Worm (Caenorhabditis elegans): ENCODE results near the gene snt-3.

Gene snt-3

DNA sequence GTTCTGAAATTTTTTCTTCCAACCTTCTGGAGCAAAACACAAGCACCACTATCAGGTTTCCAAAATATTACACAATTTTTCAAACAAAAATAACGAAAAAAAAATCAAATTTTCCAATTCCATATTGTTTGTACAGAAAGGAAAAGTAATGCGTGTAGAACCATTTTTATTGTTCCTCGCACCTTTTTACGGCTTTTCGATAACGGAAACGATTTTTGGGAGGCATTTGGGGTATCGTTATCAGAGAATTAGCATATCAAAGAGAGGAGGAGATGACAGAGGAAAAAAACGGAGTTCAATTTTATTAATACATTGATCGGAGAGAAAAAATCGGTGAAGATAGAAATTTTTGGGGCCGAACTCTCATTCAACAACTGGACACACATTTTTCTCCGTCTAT, 19.0 kb upstream of the snt-3 start:
- TF ChIP-seq php-3 (GFP tag; IDR thresholded peaks at IDR 0.05), result peak; percentile 82
- no peak for TF ChIP-seq F26F4.8 (GFP tag; conservative IDR thresholded peaks at IDR 0.05)
- no peak for TF ChIP-seq daf-16 (GFP tag; optimal IDR thresholded peaks at IDR 0.05)
- TF ChIP-seq daf-16 (tag; optimal IDR thresholded peaks at IDR 0.05), result peak; percentile 54
- no peak for TF ChIP-seq saeg-2 (GFP tag; IDR thresholded peaks at IDR 0.05)
- no peak for TF ChIP-seq mep-1 (tag; optimal IDR thresholded peaks at IDR 0.05)
- TF ChIP-seq dmd-8 (GFP tag; IDR thresholded peaks at IDR 0.05), result no peak
- TF ChIP-seq ztf-7 (tag; optimal IDR thresholded peaks at IDR 0.05), result no peak
- peak; percentile 6 for TF ChIP-seq hlh-11 (tag; optimal IDR thresholded peaks at IDR 0.05)
- no peak for TF ChIP-seq unc-62 (GFP tag; optimal IDR thresholded peaks at IDR 0.05 in 1 of 2)
- no peak for TF ChIP-seq unc-62 (tag; optimal IDR thresholded peaks at IDR 0.05)
- TF ChIP-seq spr-1 (tag; optimal IDR thresholded peaks at IDR 0.05), result no peak
- 0 out of 2 replicates have a peak, but pooled peaks have one; percentile 36 for TF ChIP-seq dmd-6 (GFP tag; IDR thresholded peaks at IDR 0.05)
- no peak for TF ChIP-seq nhr-42 (GFP tag; IDR thresholded peaks at IDR 0.05)
- TF ChIP-seq arid-1 (GFP tag; conservative IDR thresholded peaks at IDR 0.05), result no peak
- TF ChIP-seq T26A8.4 (GFP tag; IDR thresholded peaks at IDR 0.05), result no peak
- no peak for TF ChIP-seq egl-43 (GFP tag; IDR thresholded peaks at IDR 0.05)
- TF ChIP-seq lin-39 (tag; optimal IDR thresholded peaks at IDR 0.05), result no peak
- no peak for TF ChIP-seq lin-1 (GFP tag; IDR thresholded peaks at IDR 0.05)
- no peak for TF ChIP-seq nhr-77 (tag; optimal IDR thresholded peaks at IDR 0.05)
- TF ChIP-seq zip-11 (GFP tag; IDR thresholded peaks at IDR 0.05), result no peak
- TF ChIP-seq madf-9 (GFP tag; conservative IDR thresholded peaks at IDR 0.05), result no peak
- TF ChIP-seq gei-8 (GFP tag; optimal IDR thresholded peaks at IDR 0.05), result no peak
- no peak for TF ChIP-seq fkh-10 (GFP tag; optimal IDR thresholded peaks at IDR 0.05)
- no peak for TF ChIP-seq madf-5 (GFP tag; IDR thresholded peaks at IDR 0.05)
- TF ChIP-seq F49E8.2 (tag; optimal IDR thresholded peaks at IDR 0.05; ENCODE audit: borderline replicate concordance), result no peak
- TF ChIP-seq lin-29 (GFP tag; IDR thresholded peaks at IDR 0.05), result no peak
- TF ChIP-seq nhr-28 (tag; optimal IDR thresholded peaks at IDR 0.05), result peak; percentile 68
- no peak for TF ChIP-seq nhr-6 (tag; optimal IDR thresholded peaks at IDR 0.05)
- TF ChIP-seq attf-4 (tag; optimal IDR thresholded peaks at IDR 0.05), result no peak
- TF ChIP-seq aha-1 (tag), result peak; percentile 42
- no peak for TF ChIP-seq lsy-2 (tag; optimal IDR thresholded peaks at IDR 0.05)
- peak; percentile 33 for TF ChIP-seq dve-1 (tag; optimal IDR thresholded peaks at IDR 0.05; ENCODE audit: insufficient read depth)
- TF ChIP-seq snpc-4 (tag; optimal IDR thresholded peaks at IDR 0.05), result no peak
- peak; percentile 83 for TF ChIP-seq pqm-1 (tag; optimal IDR thresholded peaks at IDR 0.05)
- no peak for TF ChIP-seq ama-1 (optimal IDR thresholded peaks at IDR 0.05)

DNA sequence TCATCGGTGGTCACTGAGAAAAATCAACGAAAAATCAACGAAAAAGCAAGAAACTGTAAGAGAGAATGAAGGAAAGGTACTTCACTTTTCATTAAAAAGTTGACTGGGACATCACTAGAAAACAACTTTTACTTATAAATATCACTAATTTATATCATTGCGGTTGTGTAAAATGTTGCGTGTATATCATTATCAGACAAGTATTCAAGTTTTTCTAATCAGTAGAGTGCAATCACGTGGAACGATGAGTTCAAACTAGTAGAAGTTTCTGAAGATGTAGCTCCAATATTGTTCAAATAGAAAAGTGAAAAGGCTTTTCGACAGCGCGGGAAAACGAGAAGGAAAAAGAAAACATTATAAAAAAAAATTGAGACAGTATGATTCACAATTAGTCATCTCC, 17.4 kb upstream of the snt-3 start:
- TF ChIP-seq attf-4 (tag; optimal IDR thresholded peaks at IDR 0.05) (no peak), mxl-3 (GFP tag; optimal IDR thresholded peaks at IDR 0.05) (no peak), dmd-9 (GFP tag; IDR thresholded peaks at IDR 0.05) (no peak), hlh-30 (tag; optimal IDR thresholded peaks at IDR 0.05; ENCODE audit: insufficient read depth) (no peak), nhr-77 (tag; optimal IDR thresholded peaks at IDR 0.05) (peak; percentile 12), lin-13 (GFP tag; optimal IDR thresholded peaks at IDR 0.05) (no peak), hlh-11 (tag; optimal IDR thresholded peaks at IDR 0.05) (peak; percentile 5), nhr-10 (tag; optimal IDR thresholded peaks at IDR 0.05) (no peak), fkh-10 (GFP tag; optimal IDR thresholded peaks at IDR 0.05) (no peak), daf-19 (GFP tag; conservative IDR thresholded peaks at IDR 0.05) (no peak), tag-97 (GFP tag; IDR thresholded peaks at IDR 0.05) (no peak), nhr-28 (tag; optimal IDR thresholded peaks at IDR 0.05) (peak; percentile 40), arid-1 (GFP tag; conservative IDR thresholded peaks at IDR 0.05) (no peak), dmd-6 (GFP tag; IDR thresholded peaks at IDR 0.05) (peak; percentile 26; the same call in 1 of the 2 replicates), nhr-11 (tag; optimal IDR thresholded peaks at IDR 0.05) (no peak), zag-1 (tag; optimal IDR thresholded peaks at IDR 0.05) (no peak), lir-3 (tag; optimal IDR thresholded peaks at IDR 0.05) (no peak), mdt-29 (GFP tag; IDR thresholded peaks at IDR 0.05) (no peak), Y48G9A.11 (GFP tag; IDR thresholded peaks at IDR 0.05) (no peak), spr-3 (GFP tag; optimal IDR thresholded peaks at IDR 0.05) (no peak), lin-1 (GFP tag; IDR thresholded peaks at IDR 0.05) (no peak), lin-38 (GFP tag; IDR thresholded peaks at IDR 0.05) (no peak), mes-2 (tag; optimal IDR thresholded peaks at IDR 0.05; ENCODE audit: poor library complexity, severe bottlenecking) (no peak), hmg-1.1 (GFP tag; IDR thresholded peaks at IDR 0.05) (no peak), aha-1 (tag) (peak; percentile 47), ztf-7 (tag; optimal IDR thresholded peaks at IDR 0.05) (no peak), F37D6.2 (tag; optimal IDR thresholded peaks at IDR 0.05) (no peak), T26A8.4 (GFP tag; IDR thresholded peaks at IDR 0.05) (no peak)
